Worm (Caenorhabditis elegans): ENCODE data around the gene sph-1.

- no peak for TF ChIP-seq ceh-36 (tag; optimal IDR thresholded peaks at IDR 0.05)
- no peak for TF ChIP-seq ama-1 (optimal IDR thresholded peaks at IDR 0.05)
- TF ChIP-seq scrt-1 (GFP tag; IDR thresholded peaks at IDR 0.05), result no peak
- TF ChIP-seq hmg-4 (GFP tag; optimal IDR thresholded peaks at IDR 0.05), result no peak
- no peak for TF ChIP-seq B0310.2 (tag; optimal IDR thresholded peaks at IDR 0.05)
- no peak for TF ChIP-seq pes-1 (GFP tag; IDR thresholded peaks at IDR 0.05)
- TF ChIP-seq tbx-11 (GFP tag; IDR thresholded peaks at IDR 0.05), result no peak
- TF ChIP-seq hmbx-1 (tag; optimal IDR thresholded peaks at IDR 0.05), result no peak
- no peak for TF ChIP-seq flt-1 (GFP tag; IDR thresholded peaks at IDR 0.05)
Measured at ce11 chrIV:8103196-8103595, 30.2 kb downstream of the sph-1 start.
